Fruit fly (Drosophila melanogaster): ENCODE measurements around the gene CG9215.

Gene CG9215

DNA sequence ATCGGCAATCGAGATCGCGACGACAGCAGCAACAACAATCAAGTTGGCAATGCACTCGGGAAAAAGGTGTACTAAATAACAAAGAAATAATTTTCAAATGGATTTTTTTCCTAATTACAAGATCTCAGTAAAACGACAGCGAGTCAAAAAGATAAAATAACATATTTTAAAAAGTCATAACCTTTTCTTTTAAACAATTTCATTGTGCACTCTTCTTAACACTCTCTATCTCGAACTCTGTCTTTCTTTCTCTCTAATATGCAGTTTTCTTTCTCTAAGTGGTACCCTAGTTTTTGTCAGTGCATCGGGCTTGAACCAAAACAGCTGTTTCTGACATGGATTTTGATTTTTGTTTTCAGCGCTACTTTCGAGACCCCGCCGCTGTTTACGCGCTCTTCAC, 33.6 kb downstream of the CG9215 start (continued):
- TF ChIP-seq kay (GFP tag; optimal IDR thresholded peaks at IDR 0.05) (peak; percentile 25), CG15011 (GFP tag; optimal IDR thresholded peaks at IDR 0.05) (peak; percentile 57), run (tag; optimal IDR thresholded peaks at IDR 0.05) (peak; percentile 43), CG42726 (GFP tag; IDR thresholded peaks at IDR 0.05; ENCODE audit: partially characterized antibody) (no peak), pros (GFP tag; optimal IDR thresholded peaks at IDR 0.05) (no peak), Nf-YB (GFP tag; optimal IDR thresholded peaks at IDR 0.05) (peak; percentile 42), Awh (GFP tag; IDR thresholded peaks at IDR 0.05) (0 out of 2 replicates have a peak, but pooled peaks have one; percentile 11), ken (GFP tag; IDR thresholded peaks at IDR 0.05) (0 out of 3 replicates have a peak, but pooled peaks have one; percentile 47), CG7987 (GFP tag; optimal IDR thresholded peaks at IDR 0.05) (no peak), CG11398 (GFP tag; optimal IDR thresholded peaks at IDR 0.05) (peak; percentile 27), NFAT (GFP tag; IDR thresholded peaks at IDR 0.05) (peak; percentile 29; the same call in 1 of the 2 replicates), Antp (GFP tag; optimal IDR thresholded peaks at IDR 0.05) (peak; percentile 66), otp (GFP tag; IDR thresholded peaks at IDR 0.05) (no peak), CG8359 (GFP tag; optimal IDR thresholded peaks at IDR 0.05; ENCODE audit: borderline replicate concordance) (peak; percentile 25), CG11696 (GFP tag; IDR thresholded peaks at IDR 0.05) (no peak), CG1603 (tag; optimal IDR thresholded peaks at IDR 0.05) (peak; percentile 20), odd (GFP tag; optimal IDR thresholded peaks at IDR 0.05) (peak; percentile 63), CG12769 (tag; optimal IDR thresholded peaks at IDR 0.05) (peak; percentile 5), CG17568 (GFP tag; optimal IDR thresholded peaks at IDR 0.05) (peak; percentile 64), CG13894 (tag; optimal IDR thresholded peaks at IDR 0.05) (peak; percentile 30), CG17186 (GFP tag; optimal IDR thresholded peaks at IDR 0.05) (no peak), CG1792 (GFP tag; optimal IDR thresholded peaks at IDR 0.05) (peak; percentile 50), bab2 (GFP tag; optimal IDR thresholded peaks at IDR 0.05) (peak; percentile 69), aop (GFP tag; IDR thresholded peaks at IDR 0.05) (no peak), TFAM (GFP tag; optimal IDR thresholded peaks at IDR 0.05) (no peak), Lpt (GFP tag; optimal IDR thresholded peaks at IDR 0.05) (no peak), YL-1 (GFP tag; optimal IDR thresholded peaks at IDR 0.05) (no peak), bcd (GFP tag; optimal IDR thresholded peaks at IDR 0.05) (peak; percentile 78), esg (GFP tag; conservative IDR thresholded peaks at IDR 0.05) (peak; percentile 78), jigr1 (GFP tag; IDR thresholded peaks at IDR 0.05) (peak; percentile 44; the same call in 1 of the 3 replicates), gcm (GFP tag; optimal IDR thresholded peaks at IDR 0.05) (peak; percentile 50), wor (GFP tag; IDR thresholded peaks at IDR 0.05) (0 out of 2 replicates have a peak, but pooled peaks have one; percentile 46), pnt (GFP tag; optimal IDR thresholded peaks at IDR 0.05) (peak; percentile 72), CG8290 (GFP tag; optimal IDR thresholded peaks at IDR 0.05) (no peak), CG8290 (tag; optimal IDR thresholded peaks at IDR 0.05) (no peak), Oaz (GFP tag; IDR thresholded peaks at IDR 0.05) (peak; percentile 63; the same call in 1 of the 2 replicates), CG43689 (GFP tag; IDR thresholded peaks at IDR 0.05) (peak; percentile 39; the same call in 1 of the 2 replicates), CG11085 (GFP tag; IDR thresholded peaks at IDR 0.05) (peak; percentile 50; the same call in 1 of the 2 replicates), CG7745 (tag; optimal IDR thresholded peaks at IDR 0.05) (no peak), CG9932 (GFP tag; IDR thresholded peaks at IDR 0.05) (peak; percentile 81), HHEX (GFP tag; optimal IDR thresholded peaks at IDR 0.05) (peak; percentile 74), CG12942 (GFP tag; optimal IDR thresholded peaks at IDR 0.05) (peak; percentile 45), Stat92E (GFP tag; optimal IDR thresholded peaks at IDR 0.05) (no peak), schlank (tag; optimal IDR thresholded peaks at IDR 0.05) (no peak), H2.0 (GFP tag; IDR thresholded peaks at IDR 0.05) (peak; percentile 61), CG13624 (GFP tag; optimal IDR thresholded peaks at IDR 0.05) (peak; percentile 72), CG4404 (GFP tag; IDR thresholded peaks at IDR 0.05) (peak; percentile 32; the same call in 1 of the 2 replicates), exex (tag; optimal IDR thresholded peaks at IDR 0.05) (peak; percentile 28), NK7.1 (GFP tag; optimal IDR thresholded peaks at IDR 0.05) (peak; percentile 47), ara (GFP tag; IDR thresholded peaks at IDR 0.05) (no peak), CG31388 (GFP tag; optimal IDR thresholded peaks at IDR 0.05) (peak; percentile 23)

Data from whole organism, embryonic.